Fruit fly (Drosophila melanogaster) S2 (cell line): Measurements from ENCODE around the gene Gcn5.

Experiments used
- CG8478 ChIP-seq: fragments of >200 bp; optimal IDR thresholded peaks from 2 replicates; lab custom pipeline; 2018
- CTCF ChIP-seq, 2 experiments: fragments of >200 bp; optimal IDR thresholded peaks; 2 replicates each; lab custom pipeline; 2018

- TF ChIP-seq CG8478 (lab: Kevin White, UChicago): no peak
- TF ChIP-seq CTCF (optimal IDR thresholded peaks at IDR 0.05; lab: Kevin White, UChicago): no peak
These were observed 9.7 kb upstream of the Gcn5 start, which contains the start of the genes Tsf2 and CG34242 for dm6 chr3L:12533392-12534070.
